Fruit fly (Drosophila melanogaster): ENCODE data around the gene RnpS1.
A peak's percentile ranks its signal among the peaks of the same experiment; 100 is the strongest.

The RnpS1 gene

DNA sequence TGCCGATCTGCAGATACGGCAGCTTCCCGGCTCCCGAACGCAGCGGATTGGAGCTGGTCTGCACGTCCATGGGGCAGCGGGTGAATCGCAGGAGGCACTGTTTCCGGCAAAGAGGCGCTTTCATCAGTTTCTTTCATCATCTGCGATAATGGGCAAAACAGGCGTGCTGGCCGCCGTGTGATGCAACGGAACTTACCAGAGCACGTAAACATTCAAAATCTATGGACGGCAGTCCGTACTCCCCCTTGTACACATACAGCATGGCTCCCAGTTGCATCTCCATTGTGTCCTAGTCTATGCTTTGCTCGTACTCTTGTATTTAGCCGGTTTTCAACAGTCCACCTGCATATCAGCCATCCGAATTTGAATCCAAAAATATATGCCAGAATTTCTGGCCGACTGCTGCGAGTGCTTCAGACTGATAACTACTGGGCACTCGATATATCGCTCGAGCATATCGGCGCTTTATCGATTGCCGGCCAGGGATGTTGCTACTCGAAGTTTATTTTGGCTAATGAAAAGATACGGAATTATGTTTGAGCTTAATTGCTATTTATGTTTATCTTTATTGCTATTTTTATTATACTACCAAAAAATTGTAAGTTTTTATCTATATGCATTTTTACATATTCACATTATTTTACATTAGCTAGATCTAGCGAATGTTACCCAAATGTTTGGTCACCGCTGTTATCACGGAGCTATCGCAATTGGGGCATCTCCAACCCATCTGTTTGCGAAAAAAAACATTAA, 11.6 kb downstream of the RnpS1 start, which contains the start of the genes CG9393 and Vps45 (continued):
- TF ChIP-seq Lhr (GFP tag; optimal IDR thresholded peaks at IDR 0.05) (no peak), gem (tag; optimal IDR thresholded peaks at IDR 0.05) (no peak), CG1832 (GFP tag; optimal IDR thresholded peaks at IDR 0.05) (no peak), vnd (GFP tag; IDR thresholded peaks at IDR 0.05; ENCODE audit: partially characterized antibody) (peak; percentile 95), disco-r (GFP tag; optimal IDR thresholded peaks at IDR 0.05) (no peak), Fer1 (GFP tag; optimal IDR thresholded peaks at IDR 0.05) (peak; percentile 59), pb (GFP tag; optimal IDR thresholded peaks at IDR 0.05) (no peak), bcd (GFP tag; optimal IDR thresholded peaks at IDR 0.05) (peak; percentile 55), Ravus (GFP tag; IDR thresholded peaks at IDR 0.05) (no peak; the same call in 1 of the 2 replicates), CG3281 (GFP tag; optimal IDR thresholded peaks at IDR 0.05) (no peak), CG7745 (tag; optimal IDR thresholded peaks at IDR 0.05) (no peak), CG10366 (GFP tag; IDR thresholded peaks at IDR 0.05) (peak; percentile 52; the same call in 1 of the 2 replicates), ro (GFP tag; IDR thresholded peaks at IDR 0.05) (no peak), rib (GFP tag; IDR thresholded peaks at IDR 0.05) (peak; percentile 73), pita (GFP tag; optimal IDR thresholded peaks at IDR 0.05) (no peak), CG13424 (tag; optimal IDR thresholded peaks at IDR 0.05) (peak; percentile 74), YL-1 (GFP tag; optimal IDR thresholded peaks at IDR 0.05) (peak; percentile 68), abd-A (tag; optimal IDR thresholded peaks at IDR 0.05) (no peak), CG1602 (GFP tag; optimal IDR thresholded peaks at IDR 0.05) (peak; percentile 62), CG6254 (GFP tag; optimal IDR thresholded peaks at IDR 0.05) (no peak), CG10209 (GFP tag; optimal IDR thresholded peaks at IDR 0.05) (peak; percentile 24), BEAF-32 (GFP tag; optimal IDR thresholded peaks at IDR 0.05) (peak; percentile 98), Doc3 (GFP tag; IDR thresholded peaks at IDR 0.05; ENCODE audit: partially characterized antibody) (peak; percentile 90), ap (GFP tag; IDR thresholded peaks at IDR 0.05) (no peak), CG4360 (GFP tag; IDR thresholded peaks at IDR 0.05) (no peak), sens-2 (GFP tag; IDR thresholded peaks at IDR 0.05) (no peak), dmrt99B (tag; optimal IDR thresholded peaks at IDR 0.05) (no peak), her (GFP tag; optimal IDR thresholded peaks at IDR 0.05) (no peak), CG3995 (GFP tag; optimal IDR thresholded peaks at IDR 0.05) (peak; percentile 92), BtbVII (GFP tag; optimal IDR thresholded peaks at IDR 0.05) (no peak), Gsc (GFP tag; IDR thresholded peaks at IDR 0.05) (no peak), jing (GFP tag; optimal IDR thresholded peaks at IDR 0.05) (no peak), HLH54F (GFP tag; optimal IDR thresholded peaks at IDR 0.05) (peak; percentile 78), CG10147 (GFP tag; optimal IDR thresholded peaks at IDR 0.05) (no peak), tin (GFP tag; optimal IDR thresholded peaks at IDR 0.05) (peak; percentile 70), hbn (GFP tag; IDR thresholded peaks at IDR 0.05; ENCODE audit: partially characterized antibody) (peak; percentile 92), sc (optimal IDR thresholded peaks at IDR 0.05) (no peak), sc (GFP tag; optimal IDR thresholded peaks at IDR 0.05) (no peak), Vsx1 (GFP tag; optimal IDR thresholded peaks at IDR 0.05) (no peak), Eip74EF (GFP tag; optimal IDR thresholded peaks at IDR 0.05) (no peak), HLH3B (GFP tag; IDR thresholded peaks at IDR 0.05) (no peak; the same call in 1 of the 2 replicates), NC2α (GFP tag; optimal IDR thresholded peaks at IDR 0.05) (peak; percentile 29), mam (GFP tag; optimal IDR thresholded peaks at IDR 0.05) (peak; percentile 79), CG6765 (GFP tag; optimal IDR thresholded peaks at IDR 0.05) (no peak), Ets97D (GFP tag; optimal IDR thresholded peaks at IDR 0.05) (peak; percentile 77), tna (GFP tag; IDR thresholded peaks at IDR 0.05; ENCODE audit: partially characterized antibody) (peak; percentile 87), tap (tag; optimal IDR thresholded peaks at IDR 0.05) (no peak), CG4424 (GFP tag; optimal IDR thresholded peaks at IDR 0.05) (peak; percentile 66), CG17359 (tag; optimal IDR thresholded peaks at IDR 0.05) (peak; percentile 41)
